Fruit fly (Drosophila melanogaster) ovary, adult (tissue): ENCODE data around the gene CG43063.

Source experiments
- CG17801 ChIP-seq: fragments of 200-800 bp; optimal IDR thresholded peaks from 2 replicates; lab custom pipeline; 2019; ENCODE audit warnings: missing biosample characterization, mild to moderate bottlenecking, missing genetic modification characterization, moderate library complexity; ENCODE audit not compliant: partially characterized antibody

Gene CG43063

DNA sequence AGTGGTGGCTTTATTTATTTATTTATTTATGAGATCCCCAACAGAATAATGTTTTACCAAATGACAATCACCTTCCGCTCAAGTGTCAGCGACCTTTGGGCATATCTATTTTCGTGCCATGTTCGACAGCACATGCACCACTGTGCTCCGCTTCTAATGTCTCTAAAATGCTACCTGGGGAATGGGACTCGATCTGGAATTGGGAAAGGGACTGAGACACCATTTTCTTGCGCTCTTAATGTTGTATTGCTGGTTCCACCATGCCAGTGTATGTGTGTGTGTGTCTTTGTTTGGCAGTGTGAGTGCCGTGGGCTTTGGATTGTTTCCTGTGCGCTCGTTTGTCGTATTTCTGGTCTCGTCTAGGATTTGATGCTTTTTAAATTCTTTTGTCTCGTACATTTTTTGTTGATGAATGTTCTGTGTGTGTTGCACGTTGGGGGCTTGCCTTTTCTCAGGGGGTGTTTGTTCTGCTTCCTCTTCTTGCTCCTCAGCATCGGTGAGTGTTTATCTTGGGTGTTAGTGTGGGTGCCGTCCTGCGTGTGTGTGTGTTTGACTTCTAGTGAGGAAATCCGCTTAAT is 20.8 kb upstream of the CG43063 start:
- TF ChIP-seq CG17801 (GFP tag; lab: Kevin White, UChicago), result no peak

DNA sequence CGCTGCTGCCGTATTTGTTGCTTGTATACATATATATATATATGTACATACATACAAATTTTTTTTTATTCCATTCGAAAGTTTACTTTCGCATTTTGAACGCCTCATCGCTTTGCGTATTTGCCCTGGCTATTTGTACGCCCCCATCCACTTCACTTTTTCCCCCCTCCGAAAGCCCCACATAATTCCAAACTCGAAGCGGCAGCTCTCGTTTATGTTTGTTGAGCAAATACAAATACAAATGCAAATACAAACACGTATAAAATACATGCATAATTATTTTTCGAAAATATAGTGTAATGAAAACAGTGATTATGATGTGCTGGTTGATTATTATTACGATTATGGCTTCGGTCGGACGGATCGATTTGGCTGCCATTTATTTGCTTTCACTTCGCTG is 18.0 kb upstream of the CG43063 start:
- no peak for TF ChIP-seq CG17801 (GFP tag; lab: Kevin White, UChicago)

DNA sequence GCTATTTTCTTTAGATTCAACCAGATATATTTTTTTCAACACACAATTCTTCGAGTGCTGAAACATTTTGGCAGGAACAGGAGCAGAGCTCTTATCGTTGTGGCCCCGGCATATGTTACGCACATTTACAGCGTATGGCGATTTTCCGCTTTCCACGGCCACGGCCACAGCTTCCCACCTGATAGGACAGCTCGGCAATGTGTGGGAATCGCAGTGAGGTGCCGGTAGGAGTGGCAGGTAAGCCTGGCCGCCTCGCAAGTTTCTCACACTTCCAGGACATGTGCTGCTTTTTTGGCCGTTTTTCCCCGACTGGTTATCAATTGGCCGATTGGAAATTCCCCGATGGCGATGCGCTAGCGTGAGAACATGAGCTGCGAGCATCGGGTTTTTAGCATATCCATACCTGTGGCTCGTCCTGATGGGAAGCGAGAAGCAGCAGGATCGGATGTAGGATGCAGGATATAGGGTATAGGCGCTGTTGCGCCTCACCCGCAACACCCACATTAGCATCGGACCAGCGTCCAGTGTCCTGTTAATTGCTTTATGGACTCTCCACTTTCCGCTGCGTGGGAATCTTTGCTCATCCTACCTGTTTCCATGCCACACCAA is 15.9 kb upstream of the CG43063 start:
- no peak for TF ChIP-seq CG17801 (GFP tag; lab: Kevin White, UChicago)

DNA sequence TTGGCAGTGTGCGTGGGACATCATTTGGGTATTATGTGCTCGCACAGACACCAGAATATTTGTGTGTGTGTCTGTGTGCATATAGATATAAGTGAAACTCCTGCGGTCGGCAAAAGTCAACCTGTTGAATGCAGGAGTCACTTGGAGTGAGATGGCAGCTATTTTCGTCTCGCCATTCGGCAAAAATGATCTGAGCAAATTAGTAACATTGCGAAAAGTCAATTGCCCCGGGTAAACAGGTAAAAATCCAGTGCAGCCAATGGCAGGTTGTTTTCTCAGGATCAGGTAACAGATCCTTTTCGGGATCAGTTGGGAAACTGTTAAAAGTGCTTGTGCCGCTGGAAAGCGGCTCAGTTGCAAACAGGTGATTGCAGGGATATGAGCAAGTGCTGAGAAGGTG is 14.0 kb upstream of the CG43063 start:
- no peak for TF ChIP-seq CG17801 (GFP tag; lab: Kevin White, UChicago)

DNA sequence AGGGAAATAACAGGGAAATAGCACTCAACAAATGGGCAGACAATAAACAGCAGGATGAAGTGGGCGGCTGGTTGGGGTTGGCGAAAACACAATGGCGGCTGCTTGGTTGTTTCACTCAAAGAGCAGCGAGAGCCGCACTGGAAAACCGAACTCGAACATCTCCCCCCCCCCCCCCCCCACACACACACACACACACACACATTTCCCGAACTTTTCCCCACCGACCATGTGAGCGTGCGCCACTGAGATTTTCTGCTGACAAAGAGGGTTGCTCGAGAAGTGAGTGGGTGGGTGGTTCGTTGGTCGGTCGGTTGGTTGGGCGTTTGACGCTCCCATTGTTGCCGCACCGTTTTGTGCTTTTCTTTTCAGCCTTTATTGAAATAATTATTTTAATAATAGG is 12.8 kb upstream of the CG43063 start:
- TF ChIP-seq CG17801 (GFP tag; lab: Kevin White, UChicago), result no peak

DNA sequence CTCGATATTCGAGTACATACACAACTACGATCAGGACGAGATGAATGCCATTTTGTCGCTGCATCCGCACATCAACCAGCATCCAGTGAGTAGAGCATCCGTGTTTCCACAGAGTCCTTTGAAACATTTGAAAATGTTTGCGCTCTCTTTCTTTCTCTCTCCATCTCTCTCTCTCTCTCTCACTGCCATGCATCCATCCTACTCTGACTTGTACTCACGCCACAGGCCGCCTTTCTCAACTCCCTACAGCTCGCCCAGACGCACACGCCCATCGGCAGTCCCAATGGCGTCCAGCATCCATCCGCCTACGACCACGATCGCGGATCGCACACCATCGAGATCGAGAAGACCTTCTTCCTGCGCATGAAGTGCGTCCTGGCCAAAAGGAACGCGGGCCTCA is 11.4 kb upstream of the CG43063 start:
- no peak for TF ChIP-seq CG17801 (GFP tag; lab: Kevin White, UChicago)

DNA sequence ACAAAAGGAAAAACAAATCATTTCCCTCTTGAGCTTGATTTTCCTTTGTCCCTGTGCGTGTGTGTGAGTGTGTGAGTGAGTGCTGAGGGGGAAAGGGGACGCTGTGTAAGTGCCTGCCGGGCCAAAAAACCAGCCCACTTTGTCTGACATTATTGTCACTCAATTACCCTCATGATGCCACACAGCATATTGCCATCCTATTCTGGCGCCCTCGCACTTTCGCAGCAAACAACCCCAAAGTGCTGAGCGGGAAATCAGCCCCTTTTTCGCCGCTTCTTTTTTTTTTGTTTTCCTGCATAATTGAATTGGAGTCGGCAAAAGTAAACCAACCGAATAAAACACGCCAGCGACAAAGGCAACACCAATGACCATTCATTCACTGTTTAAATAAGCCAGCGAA is 10.3 kb upstream of the CG43063 start:
- no peak for TF ChIP-seq CG17801 (GFP tag; lab: Kevin White, UChicago)

DNA sequence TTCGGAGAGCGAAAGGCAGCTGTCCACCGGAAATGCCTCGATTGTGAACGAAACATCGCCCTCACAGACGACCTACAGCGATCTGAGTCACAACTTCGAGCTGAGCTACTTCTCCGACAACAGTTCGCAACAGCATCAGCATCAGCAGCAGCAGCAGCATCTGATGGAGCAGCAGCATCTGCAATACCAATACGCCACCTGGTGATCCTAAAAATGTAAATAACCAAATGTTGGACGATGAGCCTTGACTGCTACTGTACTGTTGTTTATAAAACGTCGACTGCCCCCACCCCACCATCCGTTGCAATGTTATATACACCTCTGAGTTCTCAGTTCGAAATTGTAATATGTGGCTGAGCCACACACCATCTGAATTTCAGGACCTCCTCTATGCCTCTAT is 8.8 kb upstream of the CG43063 start:
- no peak for TF ChIP-seq CG17801 (GFP tag; lab: Kevin White, UChicago)

DNA sequence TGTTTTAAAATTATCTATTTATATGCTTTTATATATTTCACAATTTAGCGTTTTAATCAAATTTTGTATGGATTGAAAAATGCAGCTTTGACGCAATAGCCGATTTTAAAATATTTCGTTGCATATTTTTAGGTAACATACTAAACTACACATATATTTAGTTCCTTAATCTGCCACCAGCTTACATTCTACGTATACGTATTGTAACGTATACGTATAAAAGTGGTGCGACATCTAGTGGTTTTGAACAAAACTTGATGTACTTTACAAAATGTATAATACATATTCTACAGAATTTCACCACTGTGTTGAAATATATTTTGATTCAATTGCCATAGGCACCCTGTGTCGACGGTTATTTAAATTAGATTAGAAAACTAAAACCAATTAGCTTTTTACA is 7.8 kb upstream of the CG43063 start:
- TF ChIP-seq CG17801 (GFP tag; lab: Kevin White, UChicago), result peak; percentile 0

DNA sequence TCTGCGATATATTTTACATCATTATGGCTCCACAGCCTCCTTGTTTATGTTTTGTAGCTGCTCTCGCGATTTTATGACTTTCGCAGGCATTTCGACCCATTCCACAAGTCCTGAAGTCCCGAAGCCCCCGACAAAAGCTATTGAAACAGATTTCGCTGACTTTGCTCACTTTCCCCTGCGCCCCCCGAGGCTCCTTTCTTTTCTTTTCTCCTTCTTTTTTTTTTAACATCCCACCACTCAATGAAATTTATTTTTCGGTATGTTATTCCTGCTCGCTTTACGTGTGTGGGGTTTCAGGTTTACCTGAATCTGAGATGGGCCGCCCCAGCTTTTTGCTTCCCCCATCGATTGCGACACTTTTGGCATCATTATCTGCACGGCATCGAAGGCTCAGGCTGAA is 3.6 kb upstream of the CG43063 start:
- no peak for TF ChIP-seq CG17801 (GFP tag; lab: Kevin White, UChicago)

DNA sequence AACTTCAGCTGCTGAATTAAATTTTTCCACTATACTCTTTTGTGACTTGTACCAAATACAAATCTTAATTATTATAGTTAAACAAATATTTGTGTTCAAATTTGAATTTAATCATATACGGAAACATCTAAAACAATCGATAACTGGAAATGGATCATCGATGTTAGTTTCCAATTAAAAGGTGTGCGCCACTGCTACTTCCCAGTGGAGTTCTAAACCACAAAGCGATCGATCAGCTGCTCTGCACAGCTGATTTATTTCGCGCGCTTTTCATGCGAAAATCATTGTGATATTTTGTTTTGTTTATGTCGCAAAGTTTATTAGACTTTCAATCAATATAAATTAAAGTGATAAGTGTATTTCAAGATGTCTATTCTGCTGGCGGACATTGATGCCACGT is 2.4 kb downstream of the CG43063 start, which contains the start of gene timeout:
Gene timeout, plus strand, starts transcription at position 257 of the 400 bp plus-strand sequence.
- no peak for TF ChIP-seq CG17801 (GFP tag; lab: Kevin White, UChicago)

DNA sequence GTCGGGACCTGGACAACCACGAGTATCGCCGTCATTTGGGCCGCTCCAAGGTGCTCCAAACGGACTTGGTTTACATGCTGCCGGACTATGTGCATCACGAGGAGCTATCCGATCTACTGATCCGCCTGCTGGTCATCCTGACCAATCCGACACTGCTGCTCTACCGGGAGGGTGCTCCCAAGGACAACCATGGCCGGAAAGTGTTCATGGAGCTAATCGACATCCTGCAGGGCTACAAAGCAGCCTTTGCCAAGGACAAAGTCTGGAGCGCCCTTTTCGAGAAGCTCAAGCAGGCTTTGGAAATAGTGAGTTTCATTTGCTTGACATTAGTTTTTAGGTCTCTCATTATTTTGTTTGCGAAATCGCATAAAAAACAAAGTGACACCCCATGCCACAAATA is 2.9 kb downstream of the CG43063 start, which contains the start of gene CG34308:
Gene CG34308, plus strand, starts transcription at position 301 of the 400 bp plus-strand sequence.
- no peak for TF ChIP-seq CG17801 (GFP tag; lab: Kevin White, UChicago)

DNA sequence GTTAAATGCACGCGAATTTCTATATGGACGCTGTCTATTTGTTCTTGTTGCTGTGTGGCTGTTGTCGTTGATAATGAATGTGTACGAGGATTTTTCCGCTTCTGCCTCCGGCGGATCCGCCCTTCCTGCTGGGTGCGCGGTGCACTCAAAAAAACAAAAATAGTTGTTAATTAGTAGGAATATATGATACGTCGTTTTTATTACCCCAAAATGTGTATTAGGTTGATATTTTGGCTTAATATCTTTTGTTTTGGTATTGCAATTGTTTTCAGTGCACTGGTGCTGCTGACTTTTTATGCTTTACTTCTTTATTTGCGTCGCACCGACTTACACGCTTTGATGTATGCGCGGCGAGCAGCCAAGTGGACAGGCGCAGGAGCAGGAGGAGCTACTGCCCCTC is 5.6 kb downstream of the CG43063 start:
- TF ChIP-seq CG17801 (GFP tag; lab: Kevin White, UChicago), result no peak

DNA sequence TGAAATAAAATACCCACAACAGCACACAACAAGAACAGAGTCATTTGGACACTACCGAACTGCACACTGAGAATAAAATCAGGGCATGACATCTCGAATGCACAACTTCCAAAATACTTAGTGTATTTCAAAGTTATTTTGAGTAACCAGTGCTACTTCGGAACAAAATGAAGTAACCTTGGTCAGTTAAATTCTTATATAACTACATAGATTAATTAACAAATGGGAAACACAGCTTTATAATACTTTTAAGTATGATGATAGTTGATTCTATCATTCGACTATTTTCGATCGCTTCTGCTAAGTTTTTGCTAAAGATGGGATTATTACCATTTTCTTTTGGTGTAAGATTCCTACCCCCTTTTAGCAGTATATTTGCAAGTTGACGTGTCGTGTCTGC is 31.7 kb downstream of the CG43063 start:
- TF ChIP-seq CG17801 (GFP tag; lab: Kevin White, UChicago), result no peak

DNA sequence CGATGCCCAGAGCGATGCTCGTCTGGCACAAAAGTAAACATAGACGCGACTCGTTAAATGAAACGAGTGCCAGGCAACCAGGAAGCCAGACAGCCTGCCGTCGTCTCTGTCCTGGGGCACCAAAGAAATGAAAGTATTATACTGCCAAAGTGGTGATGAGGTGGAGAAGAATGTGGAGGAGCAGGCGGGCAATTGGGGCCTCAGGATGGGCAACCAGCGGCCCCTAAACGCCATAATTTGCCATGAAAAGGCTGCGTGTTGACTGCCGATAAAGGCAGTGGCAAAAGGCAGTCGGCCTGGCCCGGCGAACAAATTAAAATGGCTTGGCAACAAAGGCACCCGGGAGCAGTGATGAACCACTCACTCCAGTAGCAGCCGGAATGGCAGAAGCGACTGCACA is 42.9 kb downstream of the CG43063 start:
- no peak for TF ChIP-seq CG17801 (GFP tag; lab: Kevin White, UChicago)
